Fruit fly (Drosophila melanogaster) whole organism, wandering third instar larva: ENCODE measurements around the gene Elp6.

Experiments
- CrebA ChIP-seq: fragments of 200-800 bp; sonication (Bioruptor generic); optimal IDR thresholded peaks from 2 replicates; lab custom pipeline; 2016; ENCODE audit warnings: missing biosample characterization, mild to moderate bottlenecking, missing genetic modification characterization, borderline replicate concordance
- Dfd ChIP-seq: fragments of >200 bp; optimal IDR thresholded peaks from 2 replicates; lab custom pipeline; 2017; ENCODE audit warnings: missing biosample characterization, missing genetic modification characterization
- HLH106 ChIP-seq: fragments of 200-800 bp; optimal IDR thresholded peaks from 3 replicates; lab custom pipeline; 2019; ENCODE audit warnings: missing biosample characterization, mild to moderate bottlenecking, missing genetic modification characterization, moderate library complexity
- Jra ChIP-seq: sonication (Bioruptor generic); optimal IDR thresholded peaks from 2 replicates; lab custom pipeline; 2016; ENCODE audit warnings: missing biosample characterization, missing genetic modification characterization
- Rel ChIP-seq, 2 experiments: fragments of 200-800 bp; sonication (Bioruptor generic) in 1 of 2; optimal IDR thresholded peaks; 2 replicates in 1 of 2; 3 replicates in 1 of 2; lab custom pipeline; 2016 to 2019; ENCODE audit warnings: mild to moderate bottlenecking in 2 of 2, missing biosample characterization in 2 of 2, missing genetic modification characterization in 2 of 2, moderate library complexity in 1 of 2
- br ChIP-seq: fragments of 200-800 bp; sonication (Bioruptor generic); optimal IDR thresholded peaks from 2 replicates; lab custom pipeline; 2016; ENCODE audit warnings: missing biosample characterization, missing genetic modification characterization
- dl ChIP-seq, 2 experiments: fragments of 175-275, 200-275 bp in 1 of 2; fragments of 200-275 bp in 1 of 2; sonication (Bioruptor generic); optimal IDR thresholded peaks; lab custom pipeline; 2018; ENCODE audit warnings: mild to moderate bottlenecking in 2 of 2, missing biosample characterization in 2 of 2, missing genetic modification characterization in 2 of 2, moderate library complexity in 2 of 2; ENCODE audit not compliant: partially characterized antibody in 2 of 2, insufficient read depth in 1 of 2
- fru ChIP-seq: fragments of 200-800 bp; sonication (Bioruptor generic); optimal IDR thresholded peaks from 3 replicates; lab custom pipeline; 2016; ENCODE audit warnings: missing biosample characterization, mild to moderate bottlenecking, missing genetic modification characterization
- h ChIP-seq: fragments of 200-800 bp; sonication (Bioruptor generic); optimal IDR thresholded peaks from 3 replicates; lab custom pipeline; 2016; ENCODE audit warnings: missing biosample characterization, mild to moderate bottlenecking, missing genetic modification characterization
- psq ChIP-seq: fragments of 200-800 bp; sonication (Bioruptor generic); optimal IDR thresholded peaks from 3 replicates; lab custom pipeline; 2017; ENCODE audit warnings: missing biosample characterization, mild to moderate bottlenecking, missing genetic modification characterization, moderate library complexity

- TF ChIP-seq Dfd (GFP tag; lab: Kevin White, UChicago) (peak; percentile 58), dl (GFP tag; optimal IDR thresholded peaks at IDR 0.05; lab: Kevin White, UChicago; ENCODE audit: insufficient read depth in 1 of 2, partially characterized antibody in 2 of 2) (no peak), psq (GFP tag; lab: Kevin White, UChicago) (no peak), h (GFP tag; lab: Kevin White, UChicago) (no peak), fru (GFP tag; lab: Kevin White, UChicago) (no peak), br (GFP tag; lab: Kevin White, UChicago) (no peak), Rel (GFP tag; optimal IDR thresholded peaks at IDR 0.05; lab: Kevin White, UChicago) (no peak), Rel (tag; optimal IDR thresholded peaks at IDR 0.05; lab: Kevin White, UChicago) (no peak), HLH106 (tag; lab: Kevin White, UChicago) (no peak), CrebA (GFP tag; lab: Kevin White, UChicago) (no peak), Jra (GFP tag; lab: Kevin White, UChicago) (no peak)
Measured at dm6 chr3R:13356960-13357359, 9.8 kb downstream of the Elp6 start.
